Fruit fly (Drosophila melanogaster) whole organism, embryonic: Measurements from ENCODE around the gene slpr.
A peak's percentile ranks its signal among the peaks of the same experiment; 100 is the strongest.

Source experiments
- BEAF-32 ChIP-seq: fragments of 200-800 bp; sonication (Bioruptor generic); optimal IDR thresholded peaks from 3 replicates; lab custom pipeline; 2017; ENCODE audit warnings: missing biosample characterization, missing genetic modification characterization, mild to moderate bottlenecking, moderate library complexity, missing genetic modification reagents
- CG10959 ChIP-seq: fragments of 200-800 bp; sonication (Bioruptor generic); IDR thresholded peaks from 2 replicates; pipeline ENCODE4 v1.3.6; 2022; ENCODE audit warnings: missing biosample characterization, missing genetic modification characterization
- CG11093 ChIP-seq: fragments of 200-800 bp; sonication (Bioruptor generic); IDR thresholded peaks from 3 replicates; pipeline ENCODE4 v1.3.6; 2022; ENCODE audit warnings: missing biosample characterization, missing genetic modification characterization
- CG12659 ChIP-seq: fragments of 200-800 bp; sonication (Bioruptor generic); optimal IDR thresholded peaks from 3 replicates; lab custom pipeline; 2017; ENCODE audit warnings: mild to moderate bottlenecking, missing biosample characterization, missing genetic modification reagents, missing genetic modification characterization
- CG13775 ChIP-seq: fragments of 200-800 bp; sonication (Bioruptor generic); optimal IDR thresholded peaks from 3 replicates; lab custom pipeline; 2017; ENCODE audit warnings: missing biosample characterization, mild to moderate bottlenecking, missing genetic modification characterization
- CG14441 ChIP-seq: fragments of 200-800 bp; sonication (Bioruptor generic); IDR thresholded peaks from 2 replicates; pipeline ENCODE4 v1.3.6; 2022; ENCODE audit warnings: missing biosample characterization, missing genetic modification characterization
- CG15479 ChIP-seq: fragments of 200-800 bp; sonication (Bioruptor generic); optimal IDR thresholded peaks from 3 replicates; lab custom pipeline; 2019; ENCODE audit warnings: missing biosample characterization, mild to moderate bottlenecking, missing genetic modification characterization, moderate library complexity
- CG17568 ChIP-seq: fragments of 200-800 bp; sonication (Bioruptor generic); optimal IDR thresholded peaks from 2 replicates; lab custom pipeline; 2018; ENCODE audit warnings: missing biosample characterization, mild to moderate bottlenecking, missing genetic modification characterization, moderate library complexity
- CG2116 ChIP-seq: fragments of 200-800 bp; sonication (Bioruptor generic); optimal IDR thresholded peaks from 3 replicates; lab custom pipeline; 2018; ENCODE audit warnings: missing biosample characterization, mild to moderate bottlenecking, missing genetic modification characterization
- CG2875 ChIP-seq: fragments of 200-800 bp; sonication (Bioruptor generic); optimal IDR thresholded peaks from 2 replicates; lab custom pipeline; 2017; ENCODE audit warnings: missing biosample characterization, mild to moderate bottlenecking, missing genetic modification characterization, missing genetic modification reagents
- CG2889 ChIP-seq: fragments of 200-800 bp; sonication (Bioruptor generic); IDR thresholded peaks from 3 replicates; pipeline ENCODE4 v1.3.6; 2022; ENCODE audit warnings: missing biosample characterization, missing genetic modification characterization
- CG32532 ChIP-seq: fragments of 200-800 bp; sonication (Bioruptor generic); IDR thresholded peaks from 2 replicates; pipeline ENCODE4 v1.3.6; 2022; ENCODE audit warnings: missing biosample characterization, missing genetic modification characterization
- CG7372 ChIP-seq: fragments of 200-800 bp; sonication (Bioruptor generic); IDR thresholded peaks from 2 replicates; pipeline ENCODE4 v1.3.6; 2022; ENCODE audit warnings: missing biosample characterization, missing genetic modification characterization
- CkIIα-i1 ChIP-seq: fragments of 200-800 bp; sonication (Bioruptor generic); IDR thresholded peaks from 2 replicates; pipeline ENCODE4 v1.3.6; 2022; ENCODE audit warnings: missing biosample characterization, missing genetic modification characterization
- D19A ChIP-seq: fragments of 200-800 bp; optimal IDR thresholded peaks from 3 replicates; lab custom pipeline; 2019; ENCODE audit warnings: missing biosample characterization, mild to moderate bottlenecking, missing genetic modification characterization, moderate library complexity
- Dp ChIP-seq: fragments of 200-800 bp; sonication (Bioruptor generic); optimal IDR thresholded peaks from 2 replicates; lab custom pipeline; 2018; ENCODE audit warnings: missing biosample characterization, mild to moderate bottlenecking, missing genetic modification characterization, moderate library complexity
- Drgx ChIP-seq: fragments of 200-800 bp; sonication (Bioruptor generic); IDR thresholded peaks from 2 replicates; pipeline ENCODE4 v1.3.6; 2022; ENCODE audit warnings: missing biosample characterization, missing genetic modification characterization
- Kr ChIP-seq: fragments of 200-800 bp; sonication (Bioruptor generic); optimal IDR thresholded peaks from 2 replicates; lab custom pipeline; 2017; ENCODE audit warnings: missing biosample characterization, mild to moderate bottlenecking, missing genetic modification characterization
- MBD-R2 ChIP-seq: fragments of 200-800 bp; sonication (Bioruptor generic); IDR thresholded peaks from 2 replicates; pipeline ENCODE4 v1.3.6; 2022; ENCODE audit warnings: missing biosample characterization, missing genetic modification characterization
- MTF-1 ChIP-seq: fragments of 200-800 bp; sonication (Bioruptor generic); optimal IDR thresholded peaks from 2 replicates; lab custom pipeline; 2018; ENCODE audit warnings: missing biosample characterization, mild to moderate bottlenecking, missing genetic modification characterization, borderline replicate concordance
- Meics ChIP-seq: fragments of 200-800 bp; sonication (Bioruptor generic); optimal IDR thresholded peaks from 2 replicates; lab custom pipeline; 2017; ENCODE audit warnings: missing biosample characterization, mild to moderate bottlenecking, missing genetic modification characterization
- Myb ChIP-seq: fragments of 200-800 bp; sonication (Bioruptor generic); optimal IDR thresholded peaks from 2 replicates; lab custom pipeline; 2016; ENCODE audit warnings: missing biosample characterization, missing genetic modification characterization
- Scr ChIP-seq: fragments of 200-800 bp; sonication (Bioruptor generic); IDR thresholded peaks from 2 replicates; pipeline ENCODE4 v1.3.6; 2022; ENCODE audit warnings: missing biosample characterization, missing genetic modification characterization; ENCODE audit not compliant: partially characterized antibody
- Sin3A ChIP-seq: fragments of >200 bp; optimal IDR thresholded peaks from 2 replicates; lab custom pipeline; 2018
- Sry-δ ChIP-seq: fragments of 200-800 bp; sonication (Bioruptor generic); optimal IDR thresholded peaks from 2 replicates; lab custom pipeline; 2016; ENCODE audit warnings: missing biosample characterization, missing genetic modification characterization
- ase ChIP-seq: fragments of 200-800 bp; sonication (Bioruptor generic); IDR thresholded peaks from 3 replicates; pipeline ENCODE4 v1.3.6; 2022; ENCODE audit warnings: missing biosample characterization, missing genetic modification characterization
- ato ChIP-seq: fragments of 200-800 bp; sonication (Bioruptor generic); IDR thresholded peaks from 2 replicates; pipeline ENCODE4 v1.3.6; 2022; ENCODE audit warnings: missing biosample characterization, missing genetic modification characterization; ENCODE audit not compliant: partially characterized antibody
- bbx ChIP-seq: fragments of 200-800 bp; sonication (Bioruptor generic); IDR thresholded peaks from 2 replicates; pipeline ENCODE4 v1.3.6; 2022; ENCODE audit warnings: missing biosample characterization, missing genetic modification characterization; ENCODE audit not compliant: partially characterized antibody
- cas ChIP-seq: fragments of 200-800 bp; sonication (Bioruptor generic); IDR thresholded peaks from 2 replicates; pipeline ENCODE4 v1.3.6; 2022; ENCODE audit warnings: missing biosample characterization, missing genetic modification characterization
- cg ChIP-seq: fragments of 200-800 bp; sonication (Bioruptor generic); optimal IDR thresholded peaks from 3 replicates; lab custom pipeline; 2019; ENCODE audit warnings: missing biosample characterization, mild to moderate bottlenecking, missing genetic modification characterization, moderate library complexity
- chn ChIP-seq: fragments of 200-800 bp; sonication (Bioruptor generic); optimal IDR thresholded peaks from 2 replicates; lab custom pipeline; 2016; ENCODE audit warnings: missing biosample characterization, missing genetic modification characterization
- ci ChIP-seq: fragments of 200-800 bp; sonication (Bioruptor generic); IDR thresholded peaks from 3 replicates; pipeline ENCODE4 v1.3.6; 2022; ENCODE audit warnings: missing biosample characterization, missing genetic modification characterization
- crp ChIP-seq, 2 experiments: fragments of 200-800 bp; sonication (Bioruptor generic); optimal IDR thresholded peaks; 2 replicates in 1 of 2; 3 replicates in 1 of 2; lab custom pipeline; 2017; ENCODE audit warnings: missing biosample characterization in 2 of 2, missing genetic modification characterization in 2 of 2, mild to moderate bottlenecking in 1 of 2, moderate library complexity in 1 of 2
- dysf ChIP-seq: fragments of 200-800 bp; sonication (Bioruptor generic); IDR thresholded peaks from 3 replicates; pipeline ENCODE4 v1.3.6; 2022; ENCODE audit warnings: missing biosample characterization, missing genetic modification characterization
- eve ChIP-seq, 2 experiments: fragments of >200 bp; optimal IDR thresholded peaks; 2 replicates each; lab custom pipeline; 2017; ENCODE audit warnings: missing biosample characterization in 2 of 2, missing genetic modification characterization in 2 of 2
- exex ChIP-seq: fragments of 200-800 bp; sonication (Bioruptor generic); optimal IDR thresholded peaks from 4 replicates; lab custom pipeline; 2018; ENCODE audit warnings: missing biosample characterization, mild to moderate bottlenecking, missing genetic modification characterization, moderate library complexity
- gsb ChIP-seq: fragments of 200-800 bp; sonication (Bioruptor generic); IDR thresholded peaks from 2 replicates; pipeline ENCODE4 v1.3.6; 2022; ENCODE audit warnings: missing biosample characterization, missing genetic modification characterization
- mld ChIP-seq: fragments of 200-800 bp; sonication (Bioruptor generic); IDR thresholded peaks from 3 replicates; pipeline ENCODE4 v1.3.6; 2022; ENCODE audit warnings: missing biosample characterization, missing genetic modification characterization; ENCODE audit not compliant: partially characterized antibody
- nmo ChIP-seq: fragments of 200-800 bp; sonication (Bioruptor generic); optimal IDR thresholded peaks from 2 replicates; lab custom pipeline; 2018; ENCODE audit warnings: missing biosample characterization, mild to moderate bottlenecking, missing genetic modification characterization, moderate library complexity
- oc ChIP-seq: fragments of 200-800 bp; sonication (Bioruptor generic); optimal IDR thresholded peaks from 2 replicates; lab custom pipeline; 2018; ENCODE audit warnings: missing biosample characterization, mild to moderate bottlenecking, missing genetic modification characterization, moderate library complexity
- odd ChIP-seq: fragments of 200-800 bp; sonication (Bioruptor generic); optimal IDR thresholded peaks from 2 replicates; lab custom pipeline; 2017; ENCODE audit warnings: missing biosample characterization, mild to moderate bottlenecking, missing genetic modification characterization
- phol ChIP-seq: fragments of 200-800 bp; sonication (Bioruptor generic); optimal IDR thresholded peaks from 3 replicates; lab custom pipeline; 2018; ENCODE audit warnings: missing biosample characterization, mild to moderate bottlenecking, missing genetic modification characterization, moderate library complexity
- sens ChIP-seq: fragments of 200-800 bp; sonication (Bioruptor generic); peaks from one replicate; lab custom pipeline; 2016; ENCODE audit warnings: missing biosample characterization, missing genetic modification characterization
- sima ChIP-seq: fragments of 200-800 bp; sonication (Bioruptor generic); optimal IDR thresholded peaks from 2 replicates; lab custom pipeline; 2016; ENCODE audit warnings: missing biosample characterization, missing genetic modification characterization
- ssp ChIP-seq: fragments of 200-800 bp; sonication (Bioruptor generic); IDR thresholded peaks from 2 replicates; pipeline ENCODE4 v1.3.6; 2022; ENCODE audit warnings: missing biosample characterization, missing genetic modification characterization
- tna ChIP-seq: fragments of 200-800 bp; sonication (Bioruptor generic); IDR thresholded peaks from 2 replicates; pipeline ENCODE4 v1.3.6; 2022; ENCODE audit warnings: missing biosample characterization, missing genetic modification characterization; ENCODE audit not compliant: partially characterized antibody
- vvl ChIP-seq: fragments of 200-800 bp; sonication (Bioruptor generic); IDR thresholded peaks from 2 replicates; pipeline ENCODE4 v1.3.6; 2022; ENCODE audit warnings: missing biosample characterization, missing genetic modification characterization

The slpr gene

DNA sequence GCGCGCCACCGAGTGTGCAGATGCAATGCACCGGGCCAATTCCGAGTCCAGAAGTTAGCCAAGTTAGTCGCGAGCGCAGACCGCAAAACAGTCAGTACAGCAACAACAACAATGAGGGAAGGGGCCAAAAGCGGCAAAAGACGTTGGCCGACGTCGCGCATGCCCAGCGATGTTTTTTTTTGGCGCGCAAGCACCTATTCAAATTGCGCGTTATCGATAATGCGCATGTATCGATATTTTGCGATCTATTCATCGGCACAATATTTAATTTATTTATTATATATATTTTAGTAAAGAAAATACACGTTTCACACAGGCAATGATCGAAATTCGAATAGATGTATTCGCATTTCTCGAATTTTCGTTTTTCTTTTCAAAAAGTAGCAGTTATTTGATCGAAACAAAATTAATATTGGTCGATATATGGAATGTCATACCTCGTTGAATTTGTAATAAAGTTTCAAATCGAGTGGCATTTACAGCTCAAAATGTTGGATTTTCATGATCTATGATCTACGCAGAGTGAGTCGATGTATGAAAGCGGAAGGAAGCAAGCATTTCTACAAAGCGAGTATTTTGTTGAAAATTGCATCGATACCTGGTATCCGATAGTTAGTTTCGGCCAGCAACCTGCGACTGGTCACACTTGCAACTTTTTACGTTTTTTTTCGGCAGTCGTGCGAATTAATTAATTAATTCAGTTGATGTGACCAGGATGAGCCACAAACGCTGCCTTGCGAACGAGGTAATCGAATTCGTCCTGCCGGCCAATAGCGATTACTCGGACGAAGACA is 47.6 kb downstream of the slpr start, which contains the start of gene CG2116 (continued):
- TF ChIP-seq tna (0 out of 2 replicates have a peak, but pooled peaks have one; percentile 11), odd (GFP tag; lab: Kevin White, UChicago) (no peak), Sry-δ (GFP tag; lab: Kevin White, UChicago) (peak; percentile 73), vvl (GFP tag; lab: Robert Waterston, UW) (peak; percentile 72), chn (GFP tag; lab: Kevin White, UChicago) (no peak), nmo (GFP tag; lab: Kevin White, UChicago) (peak; percentile 26), CG2889 (GFP tag; lab: Robert Waterston, UW) (no peak), MTF-1 (no peak), CG2875 (no peak), sens (GFP tag; lab: Kevin White, UChicago) (peak; percentile 53), cas (GFP tag; lab: Robert Waterston, UW) (no peak), bbx (GFP tag; lab: Robert Waterston, UW) (peak; percentile 63), CG12659 (peak; percentile 51), D19A (tag; lab: Kevin White, UChicago) (no peak), ssp (GFP tag; lab: Robert Waterston, UW) (peak; percentile 57; the same call in 1 of the 2 replicates), CG17568 (GFP tag; lab: Kevin White, UChicago) (no peak), CG2116 (peak; percentile 93), MBD-R2 (peak; percentile 47), CG11093 (GFP tag; lab: Robert Waterston, UW) (no peak), Meics (GFP tag; lab: Kevin White, UChicago) (no peak), CG7372 (no peak), CG32532 (GFP tag; lab: Robert Waterston, UW) (no peak), Kr (GFP tag; lab: Kevin White, UChicago) (no peak), exex (no peak), dysf (GFP tag; lab: Robert Waterston, UW) (no peak), BEAF-32 (GFP tag; lab: Kevin White, UChicago) (peak; percentile 85), gsb (GFP tag; lab: Robert Waterston, UW) (no peak), CkIIα-i1 (GFP tag; lab: Robert Waterston, UW) (no peak), eve (GFP tag; optimal IDR thresholded peaks at IDR 0.05; lab: Kevin White, UChicago) (no peak), Dp (GFP tag; lab: Kevin White, UChicago) (peak; percentile 74), CG10959 (GFP tag; lab: Robert Waterston, UW) (no peak), crp (GFP tag; optimal IDR thresholded peaks at IDR 0.05; lab: Kevin White, UChicago) (peak in 1 of 2 experiments; percentile 25), CG13775 (no peak), Drgx (no peak), ase (no peak), phol (tag; lab: Kevin White, UChicago) (peak; percentile 30), Sin3A (lab: Kevin White, UChicago) (peak; percentile 56), oc (tag; lab: Kevin White, UChicago) (no peak), CG15479 (GFP tag; lab: Kevin White, UChicago) (no peak), mld (no peak; the same call in 2 of the 3 replicates), Myb (GFP tag; lab: Kevin White, UChicago) (peak; percentile 47), CG14441 (GFP tag; lab: Robert Waterston, UW) (no peak), ci (GFP tag; lab: Robert Waterston, UW) (0 out of 3 replicates have a peak, but pooled peaks have one; percentile 25), sima (GFP tag; lab: Kevin White, UChicago) (no peak), Scr (peak; percentile 79), ato (GFP tag; lab: Robert Waterston, UW) (peak; percentile 63), cg (GFP tag; lab: Kevin White, UChicago) (no peak)
